Worm (Caenorhabditis elegans) whole organism, L3 larva: ENCODE data around the gene str-35.

Source experiments
- R02D3.7 ChIP-seq: fragments of 150-350 bp; optimal IDR thresholded peaks from 2 replicates; lab custom pipeline; 2014; ENCODE audit warnings: missing biosample characterization, missing genetic modification characterization
- ZK546.5 ChIP-seq: sonication (generic microtip); optimal IDR thresholded peaks from 2 replicates; lab custom pipeline; 2017; ENCODE audit warnings: missing biosample characterization, missing genetic modification characterization
- aly-2 ChIP-seq: fragments of 150-350 bp; optimal IDR thresholded peaks from 2 replicates; lab custom pipeline; 2014; ENCODE audit warnings: missing biosample characterization, missing genetic modification characterization
- ama-1 ChIP-seq: fragments of 150-350 bp; optimal IDR thresholded peaks from 2 replicates; lab custom pipeline; 2018
- ceh-16 ChIP-seq: sonication (generic microtip); optimal IDR thresholded peaks from 2 replicates; lab custom pipeline; 2017; ENCODE audit warnings: missing biosample characterization, missing genetic modification characterization
- ceh-28 ChIP-seq: fragments of 150-350 bp; optimal IDR thresholded peaks from 2 replicates; lab custom pipeline; 2014; ENCODE audit warnings: missing biosample characterization, missing genetic modification reagents, missing genetic modification characterization
- ceh-82 ChIP-seq: fragments of 150-350 bp; optimal IDR thresholded peaks from 2 replicates; lab custom pipeline; 2014; ENCODE audit warnings: missing biosample characterization, missing genetic modification characterization
- ceh-9 ChIP-seq: sonication (generic microtip); optimal IDR thresholded peaks from 2 replicates; lab custom pipeline; 2018; ENCODE audit warnings: missing biosample characterization, missing genetic modification characterization
- daf-12 ChIP-seq: fragments of 150-350 bp; optimal IDR thresholded peaks from 2 replicates; lab custom pipeline; 2014; ENCODE audit warnings: missing biosample characterization, missing genetic modification reagents, missing genetic modification characterization
- egl-27 ChIP-seq: sonication (generic microtip); optimal IDR thresholded peaks from 4 replicates; lab custom pipeline; 2017; ENCODE audit warnings: missing biosample characterization, missing genetic modification reagents, missing genetic modification characterization
- egl-5 ChIP-seq: fragments of 150-350 bp; optimal IDR thresholded peaks from 2 replicates; lab custom pipeline; 2017; ENCODE audit warnings: missing biosample characterization, missing genetic modification reagents, missing genetic modification characterization, inconsistent platforms
- elt-1 ChIP-seq: fragments of 150-350 bp; optimal IDR thresholded peaks from 2 replicates; lab custom pipeline; 2014; ENCODE audit warnings: missing biosample characterization, missing genetic modification characterization
- elt-2 ChIP-seq: sonication (generic microtip); optimal IDR thresholded peaks from 2 replicates; lab custom pipeline; 2016; ENCODE audit warnings: missing genetic modification reagents, mild to moderate bottlenecking, missing genetic modification characterization, missing compliant biosample characterization
- elt-3 ChIP-seq, 3 experiments: fragments of 150-350 bp in 1 of 3; sonication (generic microtip) in 2 of 3; optimal IDR thresholded peaks; 2 replicates in 2 of 3; 4 replicates in 1 of 3; lab custom pipeline; 2014 to 2017; ENCODE audit warnings: missing biosample characterization in 3 of 3, missing genetic modification characterization in 3 of 3
- eor-1 ChIP-seq, 2 experiments: fragments of 150-350 bp; optimal IDR thresholded peaks; 2 replicates each; lab custom pipeline; 2014 to 2018; ENCODE audit warnings: missing biosample characterization in 2 of 2, missing genetic modification characterization in 2 of 2
- fkh-10 ChIP-seq: sonication (generic microtip); optimal IDR thresholded peaks from 2 replicates; lab custom pipeline; 2017; ENCODE audit warnings: missing biosample characterization, missing genetic modification reagents, missing genetic modification characterization
- fos-1 ChIP-seq: fragments of 150-350 bp; optimal IDR thresholded peaks from 2 replicates; lab custom pipeline; 2014; ENCODE audit warnings: missing biosample characterization, missing genetic modification characterization
- hmg-11 ChIP-seq: sonication (generic microtip); optimal IDR thresholded peaks from 2 replicates; lab custom pipeline; 2016; ENCODE audit warnings: missing genetic modification characterization, missing compliant biosample characterization
- jun-1 ChIP-seq: fragments of 150-350 bp; optimal IDR thresholded peaks from 2 replicates; lab custom pipeline; 2014; ENCODE audit warnings: missing biosample characterization, missing genetic modification reagents, missing genetic modification characterization
- lin-15B ChIP-seq: fragments of 150-350 bp; optimal IDR thresholded peaks from 2 replicates; lab custom pipeline; 2014; ENCODE audit warnings: missing biosample characterization, missing genetic modification characterization
- lin-39 ChIP-seq: fragments of 150-350 bp; optimal IDR thresholded peaks from 2 replicates; lab custom pipeline; 2018; ENCODE audit warnings: missing biosample characterization, missing genetic modification reagents, missing genetic modification characterization
- lsy-12 ChIP-seq: sonication (generic microtip); optimal IDR thresholded peaks from 2 replicates; lab custom pipeline; 2016; ENCODE audit warnings: mild to moderate bottlenecking, missing genetic modification characterization, missing compliant biosample characterization
- mdl-1 ChIP-seq: fragments of 150-350 bp; optimal IDR thresholded peaks from 2 replicates; lab custom pipeline; 2014; ENCODE audit warnings: missing biosample characterization, missing genetic modification characterization
- mml-1 ChIP-seq: fragments of 150-350 bp; sonication (generic microtip); optimal IDR thresholded peaks from 3 replicates; lab custom pipeline; 2014; ENCODE audit warnings: missing biosample characterization, missing genetic modification characterization
- nfya-1 ChIP-seq: sonication (generic microtip); optimal IDR thresholded peaks from 2 replicates; lab custom pipeline; 2017; ENCODE audit warnings: missing genetic modification characterization, mild to moderate bottlenecking, missing compliant biosample characterization, antibody characterized with exemption, moderate library complexity; ENCODE audit not compliant: insufficient read depth
- nhr-11 ChIP-seq: fragments of 150-350 bp; optimal IDR thresholded peaks from 2 replicates; lab custom pipeline; 2014; ENCODE audit warnings: missing biosample characterization, missing genetic modification characterization
- nhr-23 ChIP-seq: fragments of 150-350 bp; optimal IDR thresholded peaks from 2 replicates; lab custom pipeline; 2014; ENCODE audit warnings: missing biosample characterization, missing genetic modification reagents, missing genetic modification characterization
- nhr-237 ChIP-seq: fragments of 150-350 bp; optimal IDR thresholded peaks from 2 replicates; lab custom pipeline; 2014; ENCODE audit warnings: missing biosample characterization, missing genetic modification characterization
- nhr-25 ChIP-seq: sonication (generic microtip); optimal IDR thresholded peaks from 2 replicates; lab custom pipeline; 2017; ENCODE audit warnings: missing biosample characterization, missing genetic modification characterization
- nhr-28 ChIP-seq: fragments of 150-350 bp; optimal IDR thresholded peaks from 2 replicates; lab custom pipeline; 2014; ENCODE audit warnings: missing biosample characterization, missing genetic modification characterization
- nhr-43 ChIP-seq: sonication (generic microtip); optimal IDR thresholded peaks from 2 replicates; lab custom pipeline; 2016; ENCODE audit warnings: mild to moderate bottlenecking, missing genetic modification characterization, missing compliant biosample characterization; ENCODE audit not compliant: poor library complexity, severe bottlenecking
- nhr-67 ChIP-seq: fragments of 150-350 bp; optimal IDR thresholded peaks from 2 replicates; lab custom pipeline; 2014; ENCODE audit warnings: missing biosample characterization, missing genetic modification characterization
- nhr-76 ChIP-seq: fragments of 150-350 bp; sonication (generic microtip); optimal IDR thresholded peaks from 5 replicates; lab custom pipeline; 2014; ENCODE audit warnings: missing biosample characterization, missing genetic modification characterization
- nhr-77 ChIP-seq: fragments of 150-350 bp; optimal IDR thresholded peaks from 2 replicates; lab custom pipeline; 2014; ENCODE audit warnings: missing biosample characterization, missing genetic modification characterization
- pha-4 ChIP-seq: fragments of 150-350 bp; optimal IDR thresholded peaks from 2 replicates; lab custom pipeline; 2014; ENCODE audit warnings: missing biosample characterization, missing genetic modification reagents, missing genetic modification characterization
- pqm-1 ChIP-seq: fragments of 150-350 bp; optimal IDR thresholded peaks from 2 replicates; lab custom pipeline; 2017; ENCODE audit warnings: missing biosample characterization, missing genetic modification characterization, inconsistent platforms
- sea-2 ChIP-seq: fragments of 150-350 bp; sonication (generic microtip); optimal IDR thresholded peaks from 4 replicates; lab custom pipeline; 2014; ENCODE audit warnings: missing biosample characterization, missing genetic modification reagents, missing genetic modification characterization
- skn-1 ChIP-seq: fragments of 150-350 bp; optimal IDR thresholded peaks from 2 replicates; lab custom pipeline; 2014; ENCODE audit warnings: missing biosample characterization, missing genetic modification characterization
- snpc-4 ChIP-seq: fragments of 150-350 bp; optimal IDR thresholded peaks from 2 replicates; lab custom pipeline; 2014; ENCODE audit warnings: missing biosample characterization, missing genetic modification characterization
- unc-39 ChIP-seq: sonication (generic microtip); optimal IDR thresholded peaks from 4 replicates; lab custom pipeline; 2017; ENCODE audit warnings: missing biosample characterization, missing genetic modification characterization
- unc-62 ChIP-seq: fragments of 150-350 bp; sonication (generic microtip); optimal IDR thresholded peaks from 4 replicates; lab custom pipeline; 2014; ENCODE audit warnings: missing biosample characterization, missing genetic modification reagents, missing genetic modification characterization
- zag-1 ChIP-seq: fragments of 150-350 bp; optimal IDR thresholded peaks from 2 replicates; lab custom pipeline; 2014; ENCODE audit warnings: missing biosample characterization, missing genetic modification characterization
- ztf-11 ChIP-seq: fragments of 150-350 bp; optimal IDR thresholded peaks from 2 replicates; lab custom pipeline; 2014; ENCODE audit warnings: missing biosample characterization, missing genetic modification characterization
- ztf-4 ChIP-seq: fragments of 150-350 bp; optimal IDR thresholded peaks from 2 replicates; lab custom pipeline; 2014; ENCODE audit warnings: missing biosample characterization, missing genetic modification characterization

Gene str-35

DNA sequence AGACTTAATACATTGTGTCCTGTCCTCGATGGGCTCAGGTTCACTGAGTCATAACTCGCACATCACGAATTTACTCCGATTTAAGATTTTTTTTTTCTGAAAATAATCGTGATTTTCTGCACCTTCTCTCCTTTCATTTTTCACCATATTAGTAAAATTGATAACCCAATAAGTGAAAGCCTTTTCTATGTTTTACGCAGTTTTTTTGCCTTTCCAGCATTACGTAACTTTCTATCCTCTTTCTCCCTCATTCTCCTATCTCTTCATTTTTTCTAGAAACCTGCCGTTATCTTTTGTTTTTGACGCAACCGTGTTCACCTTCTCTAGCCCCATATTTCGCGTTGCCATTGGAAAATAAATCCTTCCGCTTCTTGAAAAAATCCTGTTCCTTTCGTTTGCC lies 37.4 kb upstream of the str-35 start:
- no peak for TF ChIP-seq egl-27 (tag; lab: Kevin White, UChicago)
- TF ChIP-seq nhr-25: peak; percentile 43
- TF ChIP-seq unc-39 (tag; lab: Kevin White, UChicago): no peak
- TF ChIP-seq nhr-67 (tag; lab: Kevin White, UChicago): no peak
- no peak for TF ChIP-seq hmg-11
- TF ChIP-seq ZK546.5 (tag; lab: Kevin White, UChicago): no peak

- peak; percentile 50 for TF ChIP-seq elt-2
- no peak for TF ChIP-seq skn-1
- TF ChIP-seq pqm-1: peak; percentile 12
These were observed 31.8 kb upstream of the str-35 start, which contains the start of gene rft-1 for ce11 chrV:4442749-4443381. rft-1 (minus strand) TSS chrV:4443223.

- TF ChIP-seq elt-2: no peak
- no peak for TF ChIP-seq mml-1
- no peak for TF ChIP-seq mdl-1 (tag; lab: Kevin White, UChicago)
- no peak for TF ChIP-seq nhr-25
- no peak for TF ChIP-seq elt-1 (tag; lab: Kevin White, UChicago)
- no peak for TF ChIP-seq ceh-16 (tag; lab: Kevin White, UChicago)
- no peak for TF ChIP-seq fkh-10
- TF ChIP-seq egl-27 (tag; lab: Kevin White, UChicago): no peak
- TF ChIP-seq pqm-1: no peak
- TF ChIP-seq ztf-11 (tag; lab: Kevin White, UChicago): no peak
- no peak for TF ChIP-seq daf-12 (tag; lab: Kevin White, UChicago)
- TF ChIP-seq nhr-11: no peak
- TF ChIP-seq nhr-28: no peak
- no peak for TF ChIP-seq skn-1
- TF ChIP-seq unc-62: no peak
- TF ChIP-seq ztf-4 (tag; lab: Kevin White, UChicago): no peak
- TF ChIP-seq ZK546.5 (tag; lab: Kevin White, UChicago): no peak
- no peak for TF ChIP-seq lin-15B (tag; lab: Kevin White, UChicago)
- no peak for TF ChIP-seq unc-39 (tag; lab: Kevin White, UChicago)
- no peak for TF ChIP-seq pha-4 (tag; lab: Kevin White, UChicago)
- TF ChIP-seq, all 47 proteins: peak for 0
These were observed 27.0 kb upstream of the str-35 start for ce11 chrV:4447637-4448036.

- TF ChIP-seq skn-1 (no peak), lin-15B (tag; lab: Kevin White, UChicago) (peak; percentile 62), pha-4 (tag; lab: Kevin White, UChicago) (peak; percentile 85), ama-1 (lab: Kevin White, UChicago) (no peak), nhr-77 (tag; lab: Kevin White, UChicago) (no peak), hmg-11 (peak; percentile 57), mdl-1 (tag; lab: Kevin White, UChicago) (no peak), ceh-16 (tag; lab: Kevin White, UChicago) (no peak), mml-1 (no peak), nhr-43 (tag; lab: Kevin White, UChicago) (no peak), unc-62 (no peak), ztf-4 (tag; lab: Kevin White, UChicago) (no peak), fos-1 (tag; lab: Kevin White, UChicago) (no peak), elt-3 (tag; optimal IDR thresholded peaks at IDR 0.05; lab: Kevin White, UChicago) (no peak), elt-2 (peak; percentile 65), sea-2 (no peak), aly-2 (tag; lab: Kevin White, UChicago) (no peak), ceh-82 (tag; lab: Kevin White, UChicago) (no peak), snpc-4 (tag; lab: Kevin White, UChicago) (peak; percentile 52), eor-1 (tag; optimal IDR thresholded peaks at IDR 0.05; lab: Kevin White, UChicago) (no peak), nhr-76 (tag; lab: Kevin White, UChicago) (no peak), fkh-10 (no peak), nhr-28 (no peak), nhr-23 (no peak), egl-27 (tag; lab: Kevin White, UChicago) (no peak), ceh-28 (tag; lab: Kevin White, UChicago) (no peak), nhr-11 (no peak), lin-39 (tag; lab: Kevin White, UChicago) (no peak), unc-39 (tag; lab: Kevin White, UChicago) (no peak), ceh-9 (tag; lab: Kevin White, UChicago) (no peak), elt-1 (tag; lab: Kevin White, UChicago) (no peak), ZK546.5 (tag; lab: Kevin White, UChicago) (no peak), R02D3.7 (tag; lab: Kevin White, UChicago) (peak; percentile 14), zag-1 (tag; lab: Kevin White, UChicago) (no peak), nhr-25 (no peak), egl-5 (tag; lab: Kevin White, UChicago) (no peak), nfya-1 (tag; lab: Kevin White, UChicago) (peak; percentile 59), jun-1 (tag; lab: Kevin White, UChicago) (peak; percentile 10), lsy-12 (tag; lab: Kevin White, UChicago) (no peak), nhr-237 (tag; lab: Kevin White, UChicago) (no peak), ztf-11 (tag; lab: Kevin White, UChicago) (no peak)
These were observed 24.0 kb upstream of the str-35 start, which contains the start of gene rft-2 for ce11 chrV:4450523-4451089. rft-2 (minus strand) TSS chrV:4450563.
